Worm (Caenorhabditis elegans) whole organism, dauer: ENCODE measurements around the gene ZK185.2.

ENCODE experiments used
- unc-62 ChIP-seq: sonication (generic microtip); optimal IDR thresholded peaks from 2 replicates; lab custom pipeline; 2017; ENCODE audit warnings: missing biosample characterization, missing genetic modification reagents, missing genetic modification characterization

The ZK185.2 gene

DNA sequence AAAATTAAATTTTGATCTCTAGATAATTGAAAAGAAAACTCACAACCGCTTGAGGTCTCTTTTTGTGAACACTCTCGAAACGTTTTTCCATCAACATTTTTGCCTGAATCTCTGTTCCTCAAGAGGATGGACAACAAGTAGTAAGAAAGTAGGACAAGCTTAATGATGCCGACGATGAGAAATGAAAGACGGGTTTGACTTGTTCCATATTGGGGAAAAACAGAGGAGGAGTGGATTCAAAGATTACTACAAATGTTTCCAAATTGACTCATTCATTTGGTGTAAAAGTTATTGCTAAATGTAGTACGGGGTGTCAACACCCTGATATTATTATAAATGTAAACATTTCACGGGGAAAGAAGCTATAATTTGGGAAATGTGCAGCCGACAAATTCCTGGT lies 3.3 kb upstream of the ZK185.2 start, which contains the start of gene ZK185.4:
ZK185.4 (minus strand) TSS at position 101 of the 400 bp plus-strand sequence.
- no peak for TF ChIP-seq unc-62 (GFP tag; lab: Kevin White, UChicago)

DNA sequence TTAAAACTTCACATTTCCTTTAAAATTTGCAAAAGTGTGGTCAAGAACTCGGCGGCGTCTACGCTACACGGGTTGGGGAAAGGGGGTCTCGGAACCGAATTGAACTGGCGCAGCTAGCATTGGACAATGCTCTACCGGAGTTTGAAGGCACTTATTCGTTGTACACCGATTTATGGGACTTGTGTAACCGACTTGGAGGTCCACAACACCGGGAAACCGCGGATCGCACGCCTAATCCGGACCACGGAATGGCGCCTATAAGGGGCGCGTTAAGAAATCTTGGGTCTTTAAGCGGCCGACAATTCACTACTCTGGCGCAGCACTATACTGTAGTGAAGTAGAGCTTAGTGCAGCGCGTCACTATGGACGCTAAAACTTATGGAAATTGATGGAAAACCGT lies 2.3 kb downstream of the ZK185.2 start:
- TF ChIP-seq unc-62 (GFP tag; lab: Kevin White, UChicago) = no peak

DNA sequence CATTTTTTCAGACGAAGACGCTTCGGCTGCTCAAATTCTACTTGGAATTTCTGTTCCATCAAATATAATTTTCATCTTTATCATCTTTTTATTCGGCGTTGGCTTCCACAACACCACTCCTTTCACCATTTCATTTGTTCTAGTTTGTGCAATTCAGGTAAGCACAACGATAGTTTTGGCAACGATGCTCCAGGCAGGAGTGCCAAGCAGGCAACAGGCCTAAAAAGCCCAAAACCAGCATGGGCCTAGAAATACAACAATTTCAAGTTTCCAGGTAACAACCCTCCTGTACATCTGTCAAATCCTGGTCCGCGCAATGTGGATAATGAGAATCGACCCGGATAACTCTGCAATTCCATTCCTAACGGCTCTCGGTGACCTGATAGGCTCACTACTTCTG lies 4.8 kb downstream of the ZK185.2 start:
- TF ChIP-seq unc-62 (GFP tag; lab: Kevin White, UChicago) = no peak

DNA sequence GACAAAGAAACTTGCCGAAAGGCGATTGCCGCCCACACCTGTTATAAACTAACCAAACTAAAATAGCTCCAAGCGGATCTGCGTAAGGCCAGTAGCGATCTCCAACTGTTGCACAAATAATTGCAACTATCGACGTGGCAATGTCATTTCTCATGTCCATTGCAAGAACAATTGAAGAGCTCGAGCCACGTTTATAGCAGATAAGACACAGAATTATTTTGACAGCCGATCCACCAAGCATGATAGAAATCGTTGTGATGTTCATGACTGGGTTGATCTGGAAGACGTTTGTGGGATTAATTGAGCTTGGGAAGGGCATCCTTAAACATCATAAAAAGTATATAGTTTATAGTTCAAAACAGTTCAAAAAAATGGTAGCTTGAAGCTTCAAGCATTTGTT lies 6.6 kb downstream of the ZK185.2 start:
- TF ChIP-seq unc-62 (GFP tag; lab: Kevin White, UChicago) = no peak

DNA sequence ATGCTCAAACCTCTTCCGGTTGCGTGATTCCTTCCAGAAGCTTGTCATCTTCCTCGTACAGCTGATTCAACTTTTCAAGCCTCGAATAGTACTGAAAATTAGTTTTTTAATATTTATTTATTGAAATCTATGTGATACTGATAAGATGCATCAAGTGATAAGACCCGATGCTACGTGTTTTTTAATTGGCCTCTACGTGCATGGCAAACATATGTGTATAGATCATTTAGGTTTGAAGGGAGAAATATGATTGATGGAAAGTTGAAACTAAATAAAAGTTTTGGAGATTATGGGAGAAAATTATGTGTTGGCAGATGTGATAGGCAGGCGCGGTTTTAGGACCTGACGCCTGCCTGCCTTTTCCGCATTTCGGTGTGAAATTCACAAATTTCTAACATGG lies 7.9 kb downstream of the ZK185.2 start:
- no peak for TF ChIP-seq unc-62 (GFP tag; lab: Kevin White, UChicago)

DNA sequence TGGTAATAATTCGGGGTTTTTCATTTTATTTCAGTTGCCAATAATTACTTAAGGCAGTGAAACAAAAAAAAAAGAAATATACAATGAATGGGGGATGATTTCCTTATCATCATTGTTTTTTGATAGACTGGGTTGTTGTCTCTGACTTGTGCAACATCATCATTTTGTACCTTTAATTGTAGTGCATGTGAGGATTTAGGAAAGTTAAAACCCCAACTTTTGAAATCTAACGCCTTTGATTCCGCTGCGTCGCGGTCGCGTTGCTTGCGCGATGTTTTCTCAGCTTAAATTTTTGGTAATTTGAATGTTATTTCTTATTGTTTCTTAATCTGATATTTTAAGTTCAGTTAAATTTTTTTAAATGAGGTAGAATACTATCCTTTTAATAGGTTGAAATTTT lies 9.5 kb downstream of the ZK185.2 start, which contains the start of gene ZK185.5:
ZK185.5 (minus strand) TSS at position 101 of the 400 bp plus-strand sequence.
- no peak for TF ChIP-seq unc-62 (GFP tag; lab: Kevin White, UChicago)

DNA sequence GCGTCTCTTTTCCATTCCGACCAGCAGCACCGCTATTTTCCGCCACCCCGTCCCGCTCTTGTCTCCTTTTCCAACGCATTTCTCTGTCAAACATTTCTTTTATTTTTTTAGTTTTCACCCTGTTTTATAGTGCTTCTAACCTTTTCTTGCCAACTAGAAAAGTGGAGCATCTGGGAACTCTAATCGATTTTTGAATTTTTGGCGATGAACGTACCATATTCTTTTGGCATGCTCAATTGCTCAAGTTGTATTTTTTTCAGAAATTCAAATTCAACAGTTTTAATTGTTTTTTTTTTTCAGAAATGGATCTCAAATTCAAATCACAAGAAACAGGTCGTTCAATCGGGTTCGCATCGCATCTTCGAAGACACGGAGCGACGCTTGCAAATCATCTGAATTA lies 11.9 kb downstream of the ZK185.2 start, which contains the start of gene ZK185.1:
ZK185.1 (plus strand) TSS at position 301 of the 400 bp plus-strand sequence.
- no peak for TF ChIP-seq unc-62 (GFP tag; lab: Kevin White, UChicago)

DNA sequence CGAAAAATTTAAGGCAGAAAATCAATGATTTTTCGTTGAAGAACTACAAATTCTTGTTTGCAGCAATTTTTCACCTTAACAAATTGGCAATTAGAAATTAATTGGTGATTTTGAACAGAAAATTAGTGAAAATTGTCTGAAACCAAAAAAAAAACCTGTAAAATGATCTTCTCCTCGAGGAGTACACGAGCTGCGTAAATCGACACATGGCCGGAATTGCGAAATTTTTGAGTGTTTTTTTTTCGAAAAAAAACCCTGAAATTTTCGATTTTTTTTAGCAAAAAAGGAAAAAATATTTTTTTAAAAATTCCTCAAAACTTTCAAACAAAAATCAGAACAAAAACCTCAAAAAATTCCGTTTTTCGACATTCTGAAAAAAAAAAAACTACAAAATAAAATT lies 15.2 kb downstream of the ZK185.2 start:
- no peak for TF ChIP-seq unc-62 (GFP tag; lab: Kevin White, UChicago)

DNA sequence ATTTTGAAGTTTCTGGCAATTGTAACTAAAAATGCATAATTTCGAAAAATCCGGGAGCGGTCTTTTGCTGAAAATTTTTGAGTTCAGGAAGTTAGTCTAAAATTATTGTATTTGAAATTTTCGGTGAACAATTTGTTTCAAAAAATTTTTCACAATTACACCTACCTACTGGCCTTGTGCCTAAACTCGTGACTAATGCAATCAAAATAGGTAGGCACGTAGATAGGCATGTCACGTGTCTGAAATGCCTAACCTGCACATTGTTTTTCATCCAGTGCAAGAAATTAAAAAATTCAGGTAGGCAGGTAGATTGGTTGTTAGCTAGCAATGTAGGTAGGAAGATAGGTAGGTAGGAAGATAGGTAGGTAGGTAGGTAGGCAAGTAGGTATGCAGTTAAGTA lies 20.8 kb downstream of the ZK185.2 start:
- TF ChIP-seq unc-62 (GFP tag; lab: Kevin White, UChicago) = no peak

DNA sequence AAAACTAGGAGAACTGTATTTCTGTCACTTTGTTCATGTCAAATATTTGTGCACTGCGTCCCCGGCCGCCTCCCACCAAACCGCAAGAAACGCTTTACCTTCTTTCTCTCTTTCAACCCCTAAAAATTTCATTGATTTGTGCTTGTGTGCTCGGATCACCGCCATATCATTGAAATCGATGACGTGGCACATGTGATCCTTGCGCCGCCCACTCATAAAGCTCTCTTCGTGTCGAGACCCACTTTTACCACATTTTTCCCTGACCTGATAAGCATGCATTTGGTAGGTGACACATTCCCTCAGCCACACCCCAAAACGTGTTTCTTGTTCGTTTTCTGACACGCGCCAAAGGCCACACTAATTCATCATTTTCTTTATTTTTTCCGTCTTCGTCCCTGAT lies 21.4 kb downstream of the ZK185.2 start:
- no peak for TF ChIP-seq unc-62 (GFP tag; lab: Kevin White, UChicago)

DNA sequence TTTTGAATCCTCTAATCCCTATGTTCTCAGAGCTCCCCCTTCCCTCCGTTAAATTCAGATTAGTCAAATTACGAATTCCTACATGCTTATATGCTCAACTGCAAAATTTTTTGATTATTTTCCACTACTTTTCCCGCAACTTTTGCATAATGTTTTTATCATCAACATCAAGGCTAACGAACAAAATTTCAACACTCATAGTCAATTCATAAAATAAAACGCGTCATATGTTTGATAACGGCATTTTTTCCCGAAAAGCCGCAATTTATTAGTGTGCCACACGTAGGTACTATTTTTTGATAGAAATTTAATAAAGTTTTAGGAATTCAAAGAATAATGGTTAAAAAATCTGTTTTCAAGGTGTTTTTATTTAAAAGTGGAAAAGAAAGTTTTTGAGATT lies 22.8 kb downstream of the ZK185.2 start:
- no peak for TF ChIP-seq unc-62 (GFP tag; lab: Kevin White, UChicago)

DNA sequence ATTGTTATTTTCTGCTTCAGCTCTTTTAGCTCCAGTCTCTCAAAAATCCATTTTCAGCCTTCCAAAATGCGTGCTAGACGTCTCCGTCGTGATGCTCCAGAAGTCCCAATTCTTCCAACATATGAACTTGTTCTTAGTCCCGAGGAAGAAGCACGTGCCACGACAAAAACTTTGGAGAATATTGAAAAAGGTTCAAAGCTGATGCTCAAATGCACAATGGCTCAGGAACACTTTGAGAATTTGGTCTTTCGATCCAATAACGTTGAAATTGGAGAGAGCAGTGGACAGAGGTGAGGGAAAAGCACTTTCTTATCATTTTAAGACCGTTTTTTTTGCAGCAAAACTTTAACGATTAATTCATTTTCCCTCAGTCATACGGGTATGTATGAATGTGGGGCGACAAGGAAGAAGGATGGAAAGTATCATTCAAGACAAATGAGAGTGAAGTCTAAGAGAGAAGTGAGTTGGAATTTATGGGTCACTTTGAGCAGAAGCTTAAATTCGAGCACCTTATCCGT lies 26.3 kb downstream of the ZK185.2 start, which contains the start of gene igeg-1:
igeg-1 (plus strand) TSS at position 51 of the 518 bp plus-strand sequence.
- no peak for TF ChIP-seq unc-62 (GFP tag; lab: Kevin White, UChicago)

DNA sequence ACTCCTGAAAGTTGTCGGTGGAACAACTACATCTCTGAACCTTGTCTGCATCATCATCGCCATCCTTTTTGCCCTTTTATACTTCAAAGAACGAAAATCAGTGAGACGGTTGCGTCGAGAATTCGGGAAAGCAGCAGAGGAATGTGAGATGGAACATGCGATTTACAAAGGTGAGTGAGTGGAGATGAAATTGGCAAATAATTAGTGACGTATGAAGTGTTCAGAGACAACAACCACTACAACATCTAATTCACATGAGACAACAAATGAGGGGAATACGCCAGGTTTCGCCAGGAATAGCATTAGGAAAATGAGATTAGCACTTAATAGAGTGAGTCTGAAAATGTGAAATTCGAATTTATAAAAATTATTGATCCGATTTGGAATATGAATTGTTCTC lies 28.2 kb downstream of the ZK185.2 start:
- no peak for TF ChIP-seq unc-62 (GFP tag; lab: Kevin White, UChicago)

DNA sequence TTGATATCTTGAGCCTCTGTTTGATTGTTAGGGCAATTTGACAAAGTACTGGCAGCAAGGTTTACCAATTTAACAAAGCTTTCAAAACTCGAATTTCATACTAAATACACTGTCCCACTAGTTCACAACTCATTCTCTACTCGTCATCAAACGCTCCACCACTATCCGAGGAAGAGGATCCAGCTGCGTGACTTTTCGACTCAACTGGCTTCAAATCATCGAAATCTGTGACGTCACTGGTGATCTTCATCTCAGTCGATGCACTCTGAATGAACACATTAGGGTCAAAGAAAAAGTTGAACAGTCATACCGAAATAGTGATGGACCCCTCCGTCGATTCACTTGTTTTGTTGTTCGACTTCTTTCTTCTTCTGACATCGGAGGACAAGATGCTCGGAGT lies 29.5 kb downstream of the ZK185.2 start:
- no peak for TF ChIP-seq unc-62 (GFP tag; lab: Kevin White, UChicago)

DNA sequence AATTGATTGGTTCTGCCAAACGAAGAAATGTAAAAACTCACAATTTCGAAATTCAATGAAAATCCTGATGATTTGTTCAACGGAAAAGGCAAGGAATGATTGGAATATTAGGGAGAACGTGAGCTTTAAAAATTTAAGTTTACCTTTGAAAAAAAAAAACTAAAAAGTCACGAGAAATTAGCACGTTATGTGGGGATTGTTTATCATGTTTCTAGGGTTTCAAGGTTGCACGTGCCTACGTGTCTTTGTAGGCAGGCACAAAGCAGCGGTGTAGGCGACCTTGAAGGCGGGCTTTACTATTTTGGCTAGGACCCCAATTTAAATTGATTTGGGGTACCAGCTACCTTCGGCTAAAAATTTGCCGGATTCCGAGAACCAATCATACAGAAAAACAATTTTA lies 31.0 kb downstream of the ZK185.2 start, which contains the start of gene F28E10.4:
F28E10.4 (minus strand) TSS at position 101 of the 400 bp plus-strand sequence.
- no peak for TF ChIP-seq unc-62 (GFP tag; lab: Kevin White, UChicago)

DNA sequence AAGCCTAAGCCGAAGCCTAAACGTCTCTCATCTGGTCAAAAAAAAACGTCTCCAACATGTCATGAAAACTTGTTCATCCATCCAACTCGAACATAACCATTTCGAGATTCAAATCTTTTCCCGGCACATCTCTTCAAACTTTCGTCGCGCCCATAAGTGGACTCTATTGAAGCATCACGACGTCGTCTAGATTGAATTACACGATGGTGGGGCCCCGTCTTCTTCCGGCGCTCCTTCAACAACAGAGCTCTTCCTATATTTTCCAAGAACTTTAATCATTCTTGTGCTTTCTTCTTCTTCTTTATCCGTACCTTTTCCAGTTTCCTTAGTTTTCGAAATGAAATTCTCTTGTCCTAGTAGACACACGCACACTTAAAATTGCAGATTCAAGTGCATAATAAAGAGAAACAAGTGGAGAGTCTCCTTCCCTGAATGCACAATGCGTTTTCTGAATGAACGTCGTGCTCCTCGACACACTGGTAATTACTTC lies 32.1 kb downstream of the ZK185.2 start, which contains the start of gene F28E10.1:
F28E10.1 (plus strand) TSS at position 440 of the 490 bp plus-strand sequence.
- no peak for TF ChIP-seq unc-62 (GFP tag; lab: Kevin White, UChicago)

DNA sequence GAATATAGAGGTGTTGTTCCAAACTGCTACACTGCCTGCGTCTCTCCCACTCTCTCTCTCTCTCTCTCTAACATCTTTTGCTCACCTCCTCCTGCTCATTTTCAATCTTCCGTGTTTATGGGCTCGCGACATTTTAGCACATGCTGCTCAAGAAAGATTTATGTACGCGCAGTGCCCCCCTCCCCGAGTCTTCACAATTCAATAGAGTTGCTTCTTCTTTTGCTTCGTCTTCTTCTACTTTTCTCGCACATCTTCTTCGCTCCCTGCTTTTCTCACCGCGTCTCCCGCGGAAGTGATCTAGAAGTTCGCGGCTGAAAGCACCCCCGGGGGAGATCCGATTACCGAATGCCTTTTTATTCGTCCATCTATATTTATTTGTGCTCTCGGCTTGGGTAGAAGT lies 34.3 kb downstream of the ZK185.2 start:
- TF ChIP-seq unc-62 (GFP tag; lab: Kevin White, UChicago) = no peak
